Worm (Caenorhabditis elegans) whole organism, midembryonic: ENCODE results near the gene efa-6.

Experiments
- T22C8.4 ChIP-seq: fragments of 200-800 bp; sonication (Bioruptor generic); IDR thresholded peaks from 2 replicates; pipeline ENCODE4 v1.3.6; 2022; ENCODE audit warnings: missing genetic modification characterization, missing compliant biosample characterization
- cog-1 ChIP-seq: sonication (generic microtip); optimal IDR thresholded peaks from 2 replicates; lab custom pipeline; 2016; ENCODE audit warnings: missing genetic modification characterization, missing compliant biosample characterization
- flt-1 ChIP-seq: fragments of 200-800 bp; sonication (Bioruptor generic); IDR thresholded peaks from 2 replicates; pipeline ENCODE4 v1.3.6; 2022; ENCODE audit warnings: missing genetic modification characterization, missing compliant biosample characterization
- klf-2 ChIP-seq: fragments of 200-800 bp; sonication (Bioruptor generic); conservative IDR thresholded peaks from 2 replicates; pipeline ENCODE4 v1.3.6; 2022; ENCODE audit warnings: missing genetic modification reagents, missing genetic modification characterization, missing compliant biosample characterization
- med-1 ChIP-seq: sonication (generic microtip); optimal IDR thresholded peaks from 2 replicates; lab custom pipeline; 2017; ENCODE audit warnings: missing genetic modification characterization, mild to moderate bottlenecking, missing compliant biosample characterization, antibody characterized with exemption, missing genetic modification reagents; ENCODE audit not compliant: insufficient read depth
- ref-1 ChIP-seq: fragments of 200-800 bp; sonication (Bioruptor generic); conservative IDR thresholded peaks from 2 replicates; pipeline ENCODE4 v1.3.6; 2022; ENCODE audit warnings: missing genetic modification reagents, missing genetic modification characterization, missing compliant biosample characterization
- ztf-23 ChIP-seq: fragments of 200-800 bp; sonication (Bioruptor generic); IDR thresholded peaks from 2 replicates; pipeline ENCODE4 v1.3.6; 2022; ENCODE audit warnings: missing genetic modification reagents, missing genetic modification characterization, missing compliant biosample characterization
- ztf-29 ChIP-seq: fragments of 200-800 bp; sonication (Bioruptor generic); IDR thresholded peaks from 2 replicates; pipeline ENCODE4 v1.3.6; 2022; ENCODE audit warnings: missing genetic modification reagents, missing genetic modification characterization, missing compliant biosample characterization

ce11 chrIV:12570546-12570945 lies 44.0 kb downstream of the efa-6 start:
- TF ChIP-seq flt-1 (GFP tag; lab: Robert Waterston, UW) = no peak
- no peak for TF ChIP-seq klf-2 (GFP tag; lab: Robert Waterston, UW)
- TF ChIP-seq ztf-29 (GFP tag; lab: Robert Waterston, UW) = no peak
- no peak for TF ChIP-seq ztf-23
- TF ChIP-seq T22C8.4 = no peak
- no peak for TF ChIP-seq med-1 (GFP tag; lab: Kevin White, UChicago)
- no peak for TF ChIP-seq ref-1 (GFP tag; lab: Robert Waterston, UW)
- TF ChIP-seq cog-1 = no peak
